Worm (Caenorhabditis elegans): ENCODE measurements around the gene ril-1.

- TF ChIP-seq ceh-13 (GFP tag; optimal IDR thresholded peaks at IDR 0.05) (no peak), tbx-11 (GFP tag; IDR thresholded peaks at IDR 0.05) (no peak), pes-1 (GFP tag; IDR thresholded peaks at IDR 0.05) (no peak), ama-1 (optimal IDR thresholded peaks at IDR 0.05) (no peak)
Measured at ce11 chrV:14498204-14498603, 25.7 kb downstream of the ril-1 start.
